Worm (Caenorhabditis elegans): ENCODE data around the gene sbds-1.
A peak's percentile ranks its signal among the peaks of the same experiment; 100 is the strongest.

The sbds-1 gene

ce11 chrIII:638319-638718 is at the start of gene sbds-1:
sbds-1 (minus strand) TSS chrIII:638419.
- TF ChIP-seq W03F9.2 (tag; optimal IDR thresholded peaks at IDR 0.05) (no peak), him-1 (tag; optimal IDR thresholded peaks at IDR 0.05) (no peak), dao-5 (tag; optimal IDR thresholded peaks at IDR 0.05) (no peak)

- TF ChIP-seq W03F9.2 (tag; optimal IDR thresholded peaks at IDR 0.05), result no peak
- TF ChIP-seq dao-5 (tag; optimal IDR thresholded peaks at IDR 0.05), result no peak
- TF ChIP-seq him-1 (tag; optimal IDR thresholded peaks at IDR 0.05), result no peak
Measured at ce11 chrIII:683318-683717, 45.1 kb upstream of the sbds-1 start, which contains the start of gene W02B3.4. W02B3.4 (minus strand) TSS chrIII:683418.

ce11 chrIII:675822-676221 is 37.6 kb upstream of the sbds-1 start, which contains the start of gene grk-2:
grk-2 (plus strand) TSS chrIII:676122.
- TF ChIP-seq dao-5 (tag; optimal IDR thresholded peaks at IDR 0.05) (no peak), him-1 (tag; optimal IDR thresholded peaks at IDR 0.05) (no peak), W03F9.2 (tag; optimal IDR thresholded peaks at IDR 0.05) (no peak)

ce11 chrIII:675413-675812 is 37.2 kb upstream of the sbds-1 start:
- TF ChIP-seq dao-5 (tag; optimal IDR thresholded peaks at IDR 0.05) (no peak), W03F9.2 (tag; optimal IDR thresholded peaks at IDR 0.05) (no peak), him-1 (tag; optimal IDR thresholded peaks at IDR 0.05) (no peak)

ce11 chrIII:670994-671393 is 32.8 kb upstream of the sbds-1 start:
- TF ChIP-seq him-1 (tag; optimal IDR thresholded peaks at IDR 0.05), result peak; percentile 2
- TF ChIP-seq W03F9.2 (tag; optimal IDR thresholded peaks at IDR 0.05), result no peak

ce11 chrIII:668303-668893 is 30.2 kb upstream of the sbds-1 start, which contains the start of gene W02B3.3:
W02B3.3 (minus strand) TSS chrIII:668433.
- TF ChIP-seq dao-5 (tag; optimal IDR thresholded peaks at IDR 0.05) (no peak), him-1 (tag; optimal IDR thresholded peaks at IDR 0.05) (peak; percentile 97), W03F9.2 (tag; optimal IDR thresholded peaks at IDR 0.05) (no peak)

- TF ChIP-seq him-1 (tag; optimal IDR thresholded peaks at IDR 0.05) (no peak), W03F9.2 (tag; optimal IDR thresholded peaks at IDR 0.05) (no peak), dao-5 (tag; optimal IDR thresholded peaks at IDR 0.05) (no peak)
Measured at ce11 chrIII:665173-665757, 27.0 kb upstream of the sbds-1 start, which contains the start of gene C09F5.3. C09F5.3 (minus strand) TSS chrIII:665266.

ce11 chrIII:658357-658756 is 20.1 kb upstream of the sbds-1 start, which contains the start of gene C09F5.1:
C09F5.1 (plus strand) TSS chrIII:658709.
- TF ChIP-seq dao-5 (tag; optimal IDR thresholded peaks at IDR 0.05) (no peak), W03F9.2 (tag; optimal IDR thresholded peaks at IDR 0.05) (no peak), him-1 (tag; optimal IDR thresholded peaks at IDR 0.05) (no peak)

- TF ChIP-seq dao-5 (tag; optimal IDR thresholded peaks at IDR 0.05) (no peak), him-1 (tag; optimal IDR thresholded peaks at IDR 0.05) (no peak), W03F9.2 (tag; optimal IDR thresholded peaks at IDR 0.05) (no peak)
Measured at ce11 chrIII:657241-657640, 19.0 kb upstream of the sbds-1 start.

ce11 chrIII:656660-657059 is 18.4 kb upstream of the sbds-1 start:
- no peak for TF ChIP-seq dao-5 (tag; optimal IDR thresholded peaks at IDR 0.05)
- no peak for TF ChIP-seq W03F9.2 (tag; optimal IDR thresholded peaks at IDR 0.05)
- no peak for TF ChIP-seq him-1 (tag; optimal IDR thresholded peaks at IDR 0.05)

ce11 chrIII:654365-654764 is 16.1 kb upstream of the sbds-1 start:
- no peak for TF ChIP-seq dao-5 (tag; optimal IDR thresholded peaks at IDR 0.05)
- TF ChIP-seq him-1 (tag; optimal IDR thresholded peaks at IDR 0.05), result no peak
- TF ChIP-seq W03F9.2 (tag; optimal IDR thresholded peaks at IDR 0.05), result no peak

ce11 chrIII:651587-651986 is 13.4 kb upstream of the sbds-1 start:
- no peak for TF ChIP-seq dao-5 (tag; optimal IDR thresholded peaks at IDR 0.05)
- TF ChIP-seq him-1 (tag; optimal IDR thresholded peaks at IDR 0.05), result no peak
- no peak for TF ChIP-seq W03F9.2 (tag; optimal IDR thresholded peaks at IDR 0.05)

- TF ChIP-seq W03F9.2 (tag; optimal IDR thresholded peaks at IDR 0.05) (no peak), dao-5 (tag; optimal IDR thresholded peaks at IDR 0.05) (no peak), him-1 (tag; optimal IDR thresholded peaks at IDR 0.05) (no peak)
Measured at ce11 chrIII:650539-650938, 12.3 kb upstream of the sbds-1 start.

- no peak for TF ChIP-seq dao-5 (tag; optimal IDR thresholded peaks at IDR 0.05)
- no peak for TF ChIP-seq him-1 (tag; optimal IDR thresholded peaks at IDR 0.05)
- TF ChIP-seq W03F9.2 (tag; optimal IDR thresholded peaks at IDR 0.05), result no peak
Measured at ce11 chrIII:649935-650334, 11.7 kb upstream of the sbds-1 start.

- TF ChIP-seq W03F9.2 (tag; optimal IDR thresholded peaks at IDR 0.05) (no peak), dao-5 (tag; optimal IDR thresholded peaks at IDR 0.05) (no peak), him-1 (tag; optimal IDR thresholded peaks at IDR 0.05) (no peak)
Measured at ce11 chrIII:647248-647647, 9.0 kb upstream of the sbds-1 start.
